Worm (Caenorhabditis elegans) whole organism, mixed stage, embryonic: ENCODE measurements around the gene taco-1.
A peak's percentile ranks its signal among the peaks of the same experiment; 100 is the strongest.

Source experiments
- M03D4.4 ChIP-seq: sonication (generic microtip); optimal IDR thresholded peaks from 2 replicates; lab custom pipeline; 2017; ENCODE audit warnings: mild to moderate bottlenecking, missing genetic modification characterization, missing compliant biosample characterization
- ceh-39 ChIP-seq: fragments of 150-350 bp; optimal IDR thresholded peaks from 2 replicates; lab custom pipeline; 2014; ENCODE audit warnings: missing biosample characterization, missing genetic modification characterization
- mep-1 ChIP-seq: fragments of 150-350 bp; optimal IDR thresholded peaks from 2 replicates; lab custom pipeline; 2017; ENCODE audit warnings: missing biosample characterization, missing genetic modification reagents, missing genetic modification characterization, inconsistent platforms
- nhr-76 ChIP-seq: sonication (generic microtip); optimal IDR thresholded peaks from 2 replicates; lab custom pipeline; 2017; ENCODE audit warnings: missing biosample characterization, missing genetic modification characterization
- sem-2 ChIP-seq: fragments of 200-800 bp; sonication (Bioruptor generic); optimal IDR thresholded peaks from 2 replicates; lab custom pipeline; 2018; ENCODE audit warnings: mild to moderate bottlenecking, missing genetic modification characterization, missing compliant biosample characterization
- zip-8 ChIP-seq: fragments of 150-350 bp; optimal IDR thresholded peaks from 2 replicates; lab custom pipeline; 2014; ENCODE audit warnings: missing biosample characterization, missing genetic modification characterization

The taco-1 gene

DNA sequence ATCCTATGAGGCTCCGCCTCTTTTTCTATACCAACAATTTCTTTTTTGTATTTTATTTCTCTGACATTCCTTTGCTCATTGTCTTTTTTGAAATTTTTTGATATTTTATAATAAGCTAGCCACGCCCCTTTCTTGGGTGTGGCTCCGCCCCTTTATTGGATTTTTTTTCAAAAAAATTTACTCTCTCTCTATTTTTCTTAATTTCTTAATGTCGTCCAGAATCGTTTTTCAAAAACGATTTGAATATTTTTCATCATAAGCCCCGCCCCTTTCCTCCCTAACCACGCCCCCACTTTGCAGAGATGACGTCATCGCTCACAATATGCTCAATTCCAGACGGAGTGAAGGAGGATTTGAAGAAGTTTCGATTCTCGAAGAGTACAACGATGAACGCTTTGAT, 31.2 kb downstream of the taco-1 start, which contains the start of gene Y50D7A.10:
Gene Y50D7A.10 (plus strand): TSS at position 301 of the 400 bp plus-strand sequence.
- TF ChIP-seq nhr-76 (tag; lab: Kevin White, UChicago) (no peak), zip-8 (tag; lab: Kevin White, UChicago) (peak; percentile 30), sem-2 (GFP tag; lab: Kevin White, UChicago) (no peak), mep-1 (tag; lab: Kevin White, UChicago) (no peak), M03D4.4 (tag; lab: Kevin White, UChicago) (no peak), ceh-39 (tag; lab: Kevin White, UChicago) (no peak)
